Worm (Caenorhabditis elegans): Measurements from ENCODE around the gene irld-22.

- TF ChIP-seq pqm-1 (tag; optimal IDR thresholded peaks at IDR 0.05): no peak
- no peak for TF ChIP-seq skn-1 (tag; optimal IDR thresholded peaks at IDR 0.05)
Measured at ce11 chrV:3912472-3912871, 12.5 kb upstream of the irld-22 start, which contains the start of gene srx-68.

Measured in whole organism, L3 larva.